Worm (Caenorhabditis elegans) whole organism, L1 larva: Measurements from ENCODE around the gene srn-1.

ENCODE experiments used
- Y116A8C.19 ChIP-seq: sonication (generic microtip); optimal IDR thresholded peaks from 2 replicates; lab custom pipeline; 2016; ENCODE audit warnings: missing compliant biosample characterization, missing genetic modification characterization, borderline replicate concordance
- alr-1 ChIP-seq: fragments of 200-800 bp; sonication (Bioruptor generic); optimal IDR thresholded peaks from 2 replicates; lab custom pipeline; 2018; ENCODE audit warnings: borderline replicate concordance, mild to moderate bottlenecking, missing genetic modification characterization, missing compliant biosample characterization
- aly-2 ChIP-seq: fragments of 150-350 bp; optimal IDR thresholded peaks from 2 replicates; lab custom pipeline; 2014; ENCODE audit warnings: missing biosample characterization, missing genetic modification characterization
- ama-1 ChIP-seq: fragments of 150-350 bp; optimal IDR thresholded peaks from 2 replicates; lab custom pipeline; 2014
- blmp-1 ChIP-seq: fragments of 150-350 bp; optimal IDR thresholded peaks from 2 replicates; lab custom pipeline; 2014; ENCODE audit warnings: missing biosample characterization, missing genetic modification characterization
- ceh-63 ChIP-seq: fragments of 200-800 bp; sonication (Bioruptor generic); optimal IDR thresholded peaks from 2 replicates; lab custom pipeline; 2018; ENCODE audit warnings: mild to moderate bottlenecking, missing genetic modification characterization, missing compliant biosample characterization
- ceh-8 ChIP-seq: fragments of 200-800 bp; sonication (Bioruptor generic); optimal IDR thresholded peaks from 2 replicates; lab custom pipeline; 2018; ENCODE audit warnings: mild to moderate bottlenecking, missing genetic modification characterization, moderate library complexity, missing compliant biosample characterization
- ceh-82 ChIP-seq, 3 experiments: fragments of 150-350 bp in 1 of 3; sonication (generic microtip) in 2 of 3; optimal IDR thresholded peaks; 2 replicates each; lab custom pipeline; 2014 to 2017; ENCODE audit warnings: missing biosample characterization in 3 of 3, missing genetic modification characterization in 3 of 3
- ceh-88 ChIP-seq: fragments of 200-800 bp; sonication (Bioruptor generic); IDR thresholded peaks from 2 replicates; pipeline ENCODE4 v1.3.6; 2022; ENCODE audit warnings: missing genetic modification characterization, missing compliant biosample characterization
- ceh-90 ChIP-seq: sonication (generic microtip); optimal IDR thresholded peaks from 2 replicates; lab custom pipeline; 2016; ENCODE audit warnings: missing genetic modification characterization, missing compliant biosample characterization
- dpl-1 ChIP-seq, 3 experiments: fragments of 150-350 bp in 2 of 3; sonication (generic microtip) in 1 of 3; optimal IDR thresholded peaks; 2 replicates each; lab custom pipeline; 2014 to 2017; ENCODE audit warnings: missing biosample characterization in 3 of 3, missing genetic modification characterization in 3 of 3, missing genetic modification reagents in 3 of 3
- dsc-1 ChIP-seq: sonication (generic microtip); optimal IDR thresholded peaks from 2 replicates; lab custom pipeline; 2016; ENCODE audit warnings: mild to moderate bottlenecking, missing genetic modification characterization, missing compliant biosample characterization
- efl-3 ChIP-seq: fragments of 200-800 bp; sonication (Bioruptor generic); optimal IDR thresholded peaks from 2 replicates; lab custom pipeline; 2018; ENCODE audit warnings: mild to moderate bottlenecking, missing genetic modification characterization, missing compliant biosample characterization
- egl-27 ChIP-seq, 2 experiments: fragments of 150-350 bp in 1 of 2; sonication (generic microtip); optimal IDR thresholded peaks; 3 replicates each; lab custom pipeline; 2017 to 2018; ENCODE audit warnings: missing biosample characterization in 2 of 2, missing genetic modification characterization in 2 of 2, missing genetic modification reagents in 2 of 2
- fkh-8 ChIP-seq: sonication (generic microtip); optimal IDR thresholded peaks from 2 replicates; lab custom pipeline; 2016; ENCODE audit warnings: mild to moderate bottlenecking, missing genetic modification characterization, missing compliant biosample characterization
- fos-1 ChIP-seq: fragments of 150-350 bp; optimal IDR thresholded peaks from 2 replicates; lab custom pipeline; 2014; ENCODE audit warnings: missing biosample characterization, missing genetic modification characterization
- hlh-17 ChIP-seq: fragments of 200-800 bp; sonication (Bioruptor generic); optimal IDR thresholded peaks from 2 replicates; lab custom pipeline; 2018; ENCODE audit warnings: missing genetic modification characterization, mild to moderate bottlenecking, missing compliant biosample characterization, moderate library complexity, borderline replicate concordance
- hlh-4 ChIP-seq: sonication (generic microtip); optimal IDR thresholded peaks from 2 replicates; lab custom pipeline; 2016; ENCODE audit warnings: mild to moderate bottlenecking, missing genetic modification characterization, missing compliant biosample characterization
- irx-1 ChIP-seq: sonication (generic microtip); optimal IDR thresholded peaks from 2 replicates; lab custom pipeline; 2016; ENCODE audit warnings: missing genetic modification characterization, missing compliant biosample characterization
- isw-1 ChIP-seq: fragments of 200-800 bp; sonication (Bioruptor generic); IDR thresholded peaks from 2 replicates; pipeline ENCODE4 v1.3.6; 2022; ENCODE audit warnings: missing genetic modification characterization, missing compliant biosample characterization
- lin-15B ChIP-seq: fragments of 150-350 bp; sonication (generic microtip); optimal IDR thresholded peaks from 3 replicates; lab custom pipeline; 2014; ENCODE audit warnings: missing biosample characterization, missing genetic modification characterization
- lin-35 ChIP-seq, 2 experiments: fragments of 150-350 bp; optimal IDR thresholded peaks; 2 replicates each; lab custom pipeline; 2014; ENCODE audit warnings: missing biosample characterization in 2 of 2, missing genetic modification characterization in 2 of 2, missing genetic modification reagents in 2 of 2
- lir-3 ChIP-seq: sonication (generic microtip); optimal IDR thresholded peaks from 2 replicates; lab custom pipeline; 2016; ENCODE audit warnings: mild to moderate bottlenecking, missing genetic modification characterization, moderate library complexity, missing compliant biosample characterization; ENCODE audit not compliant: poor library complexity
- lsy-2 ChIP-seq, 2 experiments: fragments of 150-350 bp; optimal IDR thresholded peaks; 2 replicates each; lab custom pipeline; 2014; ENCODE audit warnings: missing biosample characterization in 2 of 2, missing genetic modification characterization in 2 of 2
- mef-2 ChIP-seq: fragments of 150-350 bp; optimal IDR thresholded peaks from 2 replicates; lab custom pipeline; 2014; ENCODE audit warnings: missing biosample characterization, missing genetic modification characterization
- nhr-11 ChIP-seq: fragments of 150-350 bp; optimal IDR thresholded peaks from 2 replicates; lab custom pipeline; 2014; ENCODE audit warnings: missing biosample characterization, missing genetic modification characterization
- nhr-19 ChIP-seq: fragments of 200-800 bp; sonication (Bioruptor generic); conservative IDR thresholded peaks from 2 replicates; pipeline ENCODE4 v1.3.6; 2022; ENCODE audit warnings: missing genetic modification characterization, missing compliant biosample characterization
- nhr-20 ChIP-seq: sonication (generic microtip); optimal IDR thresholded peaks from 2 replicates; lab custom pipeline; 2016; ENCODE audit warnings: mild to moderate bottlenecking, missing genetic modification characterization, missing compliant biosample characterization
- nhr-237 ChIP-seq: fragments of 150-350 bp; optimal IDR thresholded peaks from 2 replicates; lab custom pipeline; 2014; ENCODE audit warnings: missing biosample characterization, missing genetic modification characterization
- nhr-28 ChIP-seq: fragments of 150-350 bp; optimal IDR thresholded peaks from 2 replicates; lab custom pipeline; 2014; ENCODE audit warnings: missing biosample characterization, missing genetic modification characterization
- nhr-47 ChIP-seq: sonication (generic microtip); optimal IDR thresholded peaks from 2 replicates; lab custom pipeline; 2016; ENCODE audit warnings: mild to moderate bottlenecking, missing genetic modification characterization, moderate library complexity, missing compliant biosample characterization
- nhr-71 ChIP-seq: sonication (generic microtip); optimal IDR thresholded peaks from 2 replicates; lab custom pipeline; 2016; ENCODE audit warnings: mild to moderate bottlenecking, missing genetic modification characterization, moderate library complexity, missing compliant biosample characterization
- nhr-76 ChIP-seq: sonication (generic microtip); optimal IDR thresholded peaks from 2 replicates; lab custom pipeline; 2017; ENCODE audit warnings: missing biosample characterization, missing genetic modification characterization
- nhr-77 ChIP-seq: fragments of 150-350 bp; optimal IDR thresholded peaks from 2 replicates; lab custom pipeline; 2014; ENCODE audit warnings: missing biosample characterization, missing genetic modification characterization
- nhr-84 ChIP-seq: sonication (generic microtip); optimal IDR thresholded peaks from 2 replicates; lab custom pipeline; 2017; ENCODE audit warnings: missing biosample characterization, missing genetic modification characterization
- nhr-85 ChIP-seq: sonication (generic microtip); peaks from one replicate; lab custom pipeline; 2016; ENCODE audit warnings: missing genetic modification characterization, inconsistent platforms, missing compliant biosample characterization
- pag-3 ChIP-seq: sonication (generic microtip); optimal IDR thresholded peaks from 2 replicates; lab custom pipeline; 2017; ENCODE audit warnings: missing genetic modification characterization, mild to moderate bottlenecking, missing compliant biosample characterization, antibody characterized with exemption, borderline replicate concordance; ENCODE audit not compliant: insufficient read depth
- skn-1 ChIP-seq: fragments of 150-350 bp; optimal IDR thresholded peaks from 2 replicates; lab custom pipeline; 2014; ENCODE audit warnings: missing biosample characterization, missing genetic modification characterization
- snpc-4 ChIP-seq: fragments of 150-350 bp; optimal IDR thresholded peaks from 2 replicates; lab custom pipeline; 2014; ENCODE audit warnings: missing biosample characterization, missing genetic modification characterization
- snu-23 ChIP-seq: sonication (generic microtip); optimal IDR thresholded peaks from 2 replicates; lab custom pipeline; 2016; ENCODE audit warnings: missing genetic modification characterization, missing compliant biosample characterization
- sup-37 ChIP-seq: fragments of 200-800 bp; sonication (Bioruptor generic); optimal IDR thresholded peaks from 2 replicates; lab custom pipeline; 2018; ENCODE audit warnings: mild to moderate bottlenecking, missing genetic modification characterization, missing compliant biosample characterization
- swsn-7 ChIP-seq: sonication (generic microtip); optimal IDR thresholded peaks from 2 replicates; lab custom pipeline; 2016; ENCODE audit warnings: missing genetic modification characterization, missing compliant biosample characterization
- tbx-2 ChIP-seq: sonication (generic microtip); optimal IDR thresholded peaks from 2 replicates; lab custom pipeline; 2016; ENCODE audit warnings: missing genetic modification characterization, missing compliant biosample characterization
- unc-130 ChIP-seq: fragments of 150-350 bp; optimal IDR thresholded peaks from 2 replicates; lab custom pipeline; 2017; ENCODE audit warnings: missing biosample characterization, missing genetic modification characterization, inconsistent platforms
- unc-30 ChIP-seq: sonication (generic microtip); optimal IDR thresholded peaks from 2 replicates; lab custom pipeline; 2017; ENCODE audit warnings: missing biosample characterization, missing genetic modification characterization
- unc-86 ChIP-seq: sonication (generic microtip); optimal IDR thresholded peaks from 2 replicates; lab custom pipeline; 2016; ENCODE audit warnings: missing genetic modification characterization, missing compliant biosample characterization
- unc-98 ChIP-seq: fragments of 200-800 bp; sonication (Bioruptor generic); IDR thresholded peaks from 2 replicates; pipeline ENCODE4 v1.3.6; 2022; ENCODE audit warnings: missing genetic modification characterization, missing compliant biosample characterization
- vab-15 ChIP-seq: sonication (generic microtip); optimal IDR thresholded peaks from 2 replicates; lab custom pipeline; 2017; ENCODE audit warnings: missing genotype, mild to moderate bottlenecking, missing genetic modification characterization, missing compliant biosample characterization
- xbp-1 ChIP-seq: sonication (generic microtip); optimal IDR thresholded peaks from 2 replicates; lab custom pipeline; 2016; ENCODE audit warnings: missing genetic modification characterization, missing compliant biosample characterization
- zag-1 ChIP-seq: fragments of 150-350 bp; optimal IDR thresholded peaks from 2 replicates; lab custom pipeline; 2014; ENCODE audit warnings: missing biosample characterization, missing genetic modification characterization
- zip-4 ChIP-seq: fragments of 200-800 bp; sonication (Bioruptor generic); optimal IDR thresholded peaks from 2 replicates; lab custom pipeline; 2018; ENCODE audit warnings: mild to moderate bottlenecking, missing genetic modification characterization, moderate library complexity, missing compliant biosample characterization

The srn-1 gene

ce11 chrV:6246454-6246981 lies 39.7 kb downstream of the srn-1 start, which contains the start of gene dmd-7 (continued):
- TF ChIP-seq pag-3 (tag; lab: Kevin White, UChicago) (no peak), hlh-4 (tag; lab: Kevin White, UChicago) (no peak), aly-2 (no peak), fos-1 (tag; lab: Kevin White, UChicago) (peak; percentile 64), dsc-1 (peak; percentile 71), ceh-90 (tag; lab: Kevin White, UChicago) (no peak), nhr-237 (tag; lab: Kevin White, UChicago) (peak; percentile 48), mef-2 (tag; lab: Kevin White, UChicago) (no peak), fkh-8 (tag; lab: Kevin White, UChicago) (no peak), hlh-17 (GFP tag; lab: Kevin White, UChicago) (no peak), nhr-85 (tag; lab: Kevin White, UChicago) (peak; percentile 100), blmp-1 (tag; lab: Kevin White, UChicago) (peak; percentile 86), alr-1 (tag; lab: Kevin White, UChicago) (no peak), ceh-82 (tag; optimal IDR thresholded peaks at IDR 0.05; lab: Kevin White, UChicago) (peak; percentile 88 to 93 (median 93)), ama-1 (lab: Kevin White, UChicago) (no peak), skn-1 (tag; lab: Kevin White, UChicago) (peak; percentile 86), egl-27 (tag; optimal IDR thresholded peaks at IDR 0.05; lab: Kevin White, UChicago) (peak; percentile 71 to 90), zag-1 (tag; lab: Kevin White, UChicago) (no peak), nhr-19 (peak; percentile 91), dpl-1 (GFP tag; optimal IDR thresholded peaks at IDR 0.05; lab: Kevin White, UChicago) (peak; percentile 29 to 43 (median 43)), nhr-47 (peak; percentile 91), nhr-28 (tag; lab: Kevin White, UChicago) (no peak), isw-1 (GFP tag; lab: Robert Waterston, UW) (peak; percentile 61), snu-23 (GFP tag; lab: Kevin White, UChicago) (peak; percentile 95), lsy-2 (tag; optimal IDR thresholded peaks at IDR 0.05; lab: Kevin White, UChicago) (peak; percentile 82 to 84), unc-130 (tag; lab: Kevin White, UChicago) (peak; percentile 85), Y116A8C.19 (tag; lab: Kevin White, UChicago) (no peak), lin-15B (no peak), unc-30 (no peak), sup-37 (no peak), nhr-71 (tag; lab: Kevin White, UChicago) (peak; percentile 97), unc-86 (tag; lab: Kevin White, UChicago) (peak; percentile 83)

- TF ChIP-seq dpl-1 (GFP tag; optimal IDR thresholded peaks at IDR 0.05; lab: Kevin White, UChicago): no peak
- TF ChIP-seq tbx-2 (tag; lab: Kevin White, UChicago): peak; percentile 35
- TF ChIP-seq nhr-76 (tag; lab: Kevin White, UChicago): no peak
- no peak for TF ChIP-seq ceh-63 (GFP tag; lab: Kevin White, UChicago)
- TF ChIP-seq nhr-20 (tag; lab: Kevin White, UChicago): peak; percentile 27
- no peak for TF ChIP-seq alr-1 (tag; lab: Kevin White, UChicago)
- TF ChIP-seq snu-23 (GFP tag; lab: Kevin White, UChicago): no peak
- TF ChIP-seq mef-2 (tag; lab: Kevin White, UChicago): no peak
- TF ChIP-seq nhr-84 (tag; lab: Kevin White, UChicago): no peak
- TF ChIP-seq vab-15: no peak
- peak; percentile 2 for TF ChIP-seq nhr-11 (tag; lab: Kevin White, UChicago)
- TF ChIP-seq swsn-7 (tag; lab: Kevin White, UChicago): peak; percentile 33
- TF ChIP-seq efl-3 (GFP tag; lab: Kevin White, UChicago): no peak
- no peak for TF ChIP-seq nhr-77 (tag; lab: Kevin White, UChicago)
- TF ChIP-seq ceh-90 (tag; lab: Kevin White, UChicago): no peak
- no peak for TF ChIP-seq pag-3 (tag; lab: Kevin White, UChicago)
- no peak for TF ChIP-seq ceh-8 (GFP tag; lab: Kevin White, UChicago)
- TF ChIP-seq sup-37: no peak
- TF ChIP-seq ceh-88 (GFP tag; lab: Robert Waterston, UW): no peak
- TF ChIP-seq irx-1 (tag; lab: Kevin White, UChicago): no peak
- TF ChIP-seq zip-4: no peak
- TF ChIP-seq hlh-4 (tag; lab: Kevin White, UChicago): peak; percentile 35
- TF ChIP-seq lir-3: no peak
- no peak for TF ChIP-seq snpc-4 (tag; lab: Kevin White, UChicago)
- TF ChIP-seq xbp-1 (tag; lab: Kevin White, UChicago): no peak
- TF ChIP-seq unc-98 (GFP tag; lab: Robert Waterston, UW): no peak
- no peak for TF ChIP-seq lin-35 (GFP tag; optimal IDR thresholded peaks at IDR 0.05; lab: Kevin White, UChicago)
- peak; percentile 91 for TF ChIP-seq fkh-8 (tag; lab: Kevin White, UChicago)
These were observed 41.6 kb downstream of the srn-1 start for ce11 chrV:6244631-6245030.
